Fruit fly (Drosophila melanogaster): ENCODE results near the gene cyc.

cyc gene

dm6 chr3L:19791688-19792073, 24.1 kb downstream of the cyc start (continued):
- TF ChIP-seq mld (GFP tag; IDR thresholded peaks at IDR 0.05; ENCODE audit: partially characterized antibody) (no peak), vfl (GFP tag; optimal IDR thresholded peaks at IDR 0.05) (no peak), CG6854 (GFP tag; optimal IDR thresholded peaks at IDR 0.05) (peak; percentile 18), vvl (GFP tag; IDR thresholded peaks at IDR 0.05) (peak; percentile 61; the same call in 1 of the 2 replicates), Rx (GFP tag; IDR thresholded peaks at IDR 0.05) (no peak), otp (GFP tag; IDR thresholded peaks at IDR 0.05) (peak; percentile 73), CG8478 (optimal IDR thresholded peaks at IDR 0.05) (no peak), gem (tag; optimal IDR thresholded peaks at IDR 0.05) (no peak), HHEX (GFP tag; optimal IDR thresholded peaks at IDR 0.05) (no peak), az2 (GFP tag; optimal IDR thresholded peaks at IDR 0.05) (no peak), CG6813 (GFP tag; optimal IDR thresholded peaks at IDR 0.05) (peak; percentile 33), CG5953 (GFP tag; IDR thresholded peaks at IDR 0.05) (no peak), br (optimal IDR thresholded peaks at IDR 0.05) (no peak), aop (GFP tag; IDR thresholded peaks at IDR 0.05) (no peak), Scr (GFP tag; IDR thresholded peaks at IDR 0.05; ENCODE audit: partially characterized antibody) (peak; percentile 44), pros (GFP tag; optimal IDR thresholded peaks at IDR 0.05) (peak; percentile 98), CkIIα-i1 (GFP tag; IDR thresholded peaks at IDR 0.05) (no peak), Lpt (GFP tag; optimal IDR thresholded peaks at IDR 0.05) (no peak), Atf3 (GFP tag; optimal IDR thresholded peaks at IDR 0.05) (no peak), sc (optimal IDR thresholded peaks at IDR 0.05) (no peak), sc (GFP tag; optimal IDR thresholded peaks at IDR 0.05) (no peak), prd (optimal IDR thresholded peaks at IDR 0.05) (no peak), prd (GFP tag; IDR thresholded peaks at IDR 0.05) (no peak), psq (GFP tag; optimal IDR thresholded peaks at IDR 0.05) (no peak), CG13123 (GFP tag; optimal IDR thresholded peaks at IDR 0.05) (no peak), CG32532 (GFP tag; IDR thresholded peaks at IDR 0.05) (no peak), CG17568 (GFP tag; optimal IDR thresholded peaks at IDR 0.05) (peak; percentile 19), eyg (GFP tag; optimal IDR thresholded peaks at IDR 0.05) (no peak), tx (GFP tag; optimal IDR thresholded peaks at IDR 0.05) (no peak), Drgx (GFP tag; IDR thresholded peaks at IDR 0.05) (no peak; the same call in 1 of the 2 replicates), CG10979 (tag; optimal IDR thresholded peaks at IDR 0.05) (no peak), CG10543 (GFP tag; optimal IDR thresholded peaks at IDR 0.05) (peak; percentile 84), ind (GFP tag; optimal IDR thresholded peaks at IDR 0.05) (no peak), CG10959 (GFP tag; IDR thresholded peaks at IDR 0.05) (no peak), CG12659 (GFP tag; optimal IDR thresholded peaks at IDR 0.05) (no peak), row (GFP tag; IDR thresholded peaks at IDR 0.05) (no peak), HLHmδ (GFP tag; optimal IDR thresholded peaks at IDR 0.05) (peak; percentile 21), CG11398 (GFP tag; optimal IDR thresholded peaks at IDR 0.05) (peak; percentile 3), ara (GFP tag; IDR thresholded peaks at IDR 0.05) (no peak), CG17829 (tag; optimal IDR thresholded peaks at IDR 0.05) (no peak), Sry-δ (GFP tag; optimal IDR thresholded peaks at IDR 0.05) (no peak), emc (GFP tag; optimal IDR thresholded peaks at IDR 0.05) (no peak), CG8388 (GFP tag; optimal IDR thresholded peaks at IDR 0.05) (no peak), CG4707 (GFP tag; optimal IDR thresholded peaks at IDR 0.05) (peak; percentile 32), kay (GFP tag; optimal IDR thresholded peaks at IDR 0.05) (no peak), CG8765 (GFP tag; IDR thresholded peaks at IDR 0.05) (no peak), oc (tag; optimal IDR thresholded peaks at IDR 0.05) (peak; percentile 94), toy (GFP tag; IDR thresholded peaks at IDR 0.05) (no peak), E2f2 (GFP tag; IDR thresholded peaks at IDR 0.05) (no peak), Blimp-1 (GFP tag; optimal IDR thresholded peaks at IDR 0.05) (no peak), HLH54F (GFP tag; optimal IDR thresholded peaks at IDR 0.05) (no peak), Lim3 (GFP tag; IDR thresholded peaks at IDR 0.05) (no peak), Kr (GFP tag; optimal IDR thresholded peaks at IDR 0.05) (no peak), Xrp1 (GFP tag; IDR thresholded peaks at IDR 0.05) (no peak)
